Fruit fly (Drosophila melanogaster): ENCODE measurements around the gene Dyrk2.

dm6 chr2L:14259783-14260182 lies 25.9 kb upstream of the Dyrk2 start:
- TF ChIP-seq CG8478 (optimal IDR thresholded peaks at IDR 0.05) = no peak
- no peak for TF ChIP-seq CTCF (optimal IDR thresholded peaks at IDR 0.05)
